Fruit fly (Drosophila melanogaster) whole organism, adult: ENCODE measurements around the gene Nup107.

Experiments
- CG11617 ChIP-seq: fragments of 200-800 bp; sonication (Bioruptor generic); optimal IDR thresholded peaks from 2 replicates; lab custom pipeline; 2017; ENCODE audit warnings: mild to moderate bottlenecking, missing biosample characterization, missing genetic modification reagents, missing genetic modification characterization
- CG12768 ChIP-seq: fragments of 200-800 bp; sonication (Bioruptor generic); optimal IDR thresholded peaks from 2 replicates; lab custom pipeline; 2017; ENCODE audit warnings: missing biosample characterization, missing genetic modification characterization, mild to moderate bottlenecking, moderate library complexity, missing genetic modification reagents
- CG14711 ChIP-seq: fragments of 200-800 bp; sonication (Bioruptor generic); optimal IDR thresholded peaks from 2 replicates; lab custom pipeline; 2018; ENCODE audit warnings: missing biosample characterization, mild to moderate bottlenecking, missing genetic modification characterization, moderate library complexity
- CG1620 ChIP-seq: fragments of 200-800 bp; sonication (Bioruptor generic); optimal IDR thresholded peaks from 2 replicates; lab custom pipeline; 2016; ENCODE audit warnings: missing biosample characterization, missing genetic modification characterization
- CG33017 ChIP-seq: fragments of 200-800 bp; sonication (Bioruptor generic); optimal IDR thresholded peaks from 2 replicates; lab custom pipeline; 2018; ENCODE audit warnings: missing biosample characterization, mild to moderate bottlenecking, missing genetic modification characterization, moderate library complexity
- CG5204 ChIP-seq: fragments of 200-800 bp; sonication (Bioruptor generic); optimal IDR thresholded peaks from 2 replicates; lab custom pipeline; 2016; ENCODE audit warnings: missing biosample characterization, missing genetic modification characterization
- CG7045 ChIP-seq: fragments of 200-800 bp; sonication (Bioruptor generic); optimal IDR thresholded peaks from 2 replicates; lab custom pipeline; 2017; ENCODE audit warnings: missing biosample characterization, mild to moderate bottlenecking, missing genetic modification characterization
- CG7101 ChIP-seq: fragments of 200-800 bp; sonication (Bioruptor generic); optimal IDR thresholded peaks from 2 replicates; lab custom pipeline; 2018; ENCODE audit warnings: missing biosample characterization, mild to moderate bottlenecking, missing genetic modification characterization, moderate library complexity
- Clk ChIP-seq: fragments of 200-800 bp; sonication (Bioruptor generic); optimal IDR thresholded peaks from 2 replicates; lab custom pipeline; 2017; ENCODE audit warnings: missing biosample characterization, missing genetic modification characterization
- Crg-1 ChIP-seq: fragments of 200-800 bp; sonication (Bioruptor generic); optimal IDR thresholded peaks from 2 replicates; lab custom pipeline; 2016; ENCODE audit warnings: missing biosample characterization, missing genetic modification characterization
- Hr96 ChIP-seq: fragments of 200-800 bp; sonication (Bioruptor generic); optimal IDR thresholded peaks from 2 replicates; lab custom pipeline; 2016; ENCODE audit warnings: missing biosample characterization, missing genetic modification characterization
- Mnt ChIP-seq: fragments of 200-800 bp; sonication (Bioruptor generic); optimal IDR thresholded peaks from 2 replicates; lab custom pipeline; 2016; ENCODE audit warnings: missing biosample characterization, mild to moderate bottlenecking, missing genetic modification characterization
- bab1 ChIP-seq: fragments of 200-800 bp; sonication (Bioruptor generic); optimal IDR thresholded peaks from 3 replicates; lab custom pipeline; 2019; ENCODE audit warnings: missing biosample characterization, mild to moderate bottlenecking, missing genetic modification characterization, moderate library complexity
- cic ChIP-seq: fragments of 200-800 bp; sonication (Bioruptor generic); optimal IDR thresholded peaks from 2 replicates; lab custom pipeline; 2017; ENCODE audit warnings: missing biosample characterization, mild to moderate bottlenecking, missing genetic modification characterization, moderate library complexity
- cnc ChIP-seq, 2 experiments: fragments of >200 bp; optimal IDR thresholded peaks; 2 replicates each; lab custom pipeline; 2017
- kay ChIP-seq: fragments of 200-800 bp; sonication (Bioruptor generic); peaks from one replicate; lab custom pipeline; 2016; ENCODE audit warnings: missing biosample characterization, missing genetic modification characterization, borderline replicate concordance
- ovo ChIP-seq: fragments of 200-800 bp; sonication (Bioruptor generic); optimal IDR thresholded peaks from 2 replicates; lab custom pipeline; 2016; ENCODE audit warnings: missing biosample characterization, missing genetic modification characterization
- pad ChIP-seq: fragments of 200-800 bp; sonication (Bioruptor generic); optimal IDR thresholded peaks from 3 replicates; lab custom pipeline; 2017; ENCODE audit warnings: missing biosample characterization, missing genetic modification characterization, mild to moderate bottlenecking, moderate library complexity, missing genetic modification reagents
- tj ChIP-seq: fragments of 200-800 bp; sonication (Bioruptor generic); optimal IDR thresholded peaks from 3 replicates; lab custom pipeline; 2017; ENCODE audit warnings: missing biosample characterization, mild to moderate bottlenecking, missing genetic modification characterization, moderate library complexity
- toe ChIP-seq: fragments of 200-800 bp; sonication (Bioruptor generic); optimal IDR thresholded peaks from 2 replicates; lab custom pipeline; 2016; ENCODE audit warnings: missing biosample characterization, missing genetic modification characterization

Gene Nup107

dm6 chr2L:10753618-10754017, 17.7 kb upstream of the Nup107 start:
- no peak for TF ChIP-seq CG7101 (tag; lab: Kevin White, UChicago)
- no peak for TF ChIP-seq Clk (GFP tag; lab: Kevin White, UChicago)

dm6 chr2L:10752668-10753067, 16.8 kb upstream of the Nup107 start:
- no peak for TF ChIP-seq CG5204 (GFP tag; lab: Kevin White, UChicago)
- TF ChIP-seq CG7045 (GFP tag; lab: Kevin White, UChicago): no peak
- peak; percentile 2 for TF ChIP-seq tj
- no peak for TF ChIP-seq CG33017 (tag; lab: Kevin White, UChicago)

- TF ChIP-seq cic (GFP tag; lab: Kevin White, UChicago) (peak; percentile 13), CG5204 (GFP tag; lab: Kevin White, UChicago) (peak; percentile 39), Crg-1 (GFP tag; lab: Kevin White, UChicago) (peak; percentile 11), Clk (GFP tag; lab: Kevin White, UChicago) (no peak), CG33017 (tag; lab: Kevin White, UChicago) (peak; percentile 47), kay (GFP tag; lab: Kevin White, UChicago) (peak; percentile 55), bab1 (no peak), cnc (optimal IDR thresholded peaks at IDR 0.05; lab: Kevin White, UChicago) (no peak), pad (GFP tag; lab: Kevin White, UChicago) (peak; percentile 41), toe (GFP tag; lab: Kevin White, UChicago) (peak; percentile 34), CG12768 (GFP tag; lab: Kevin White, UChicago) (peak; percentile 35), Hr96 (GFP tag; lab: Kevin White, UChicago) (peak; percentile 48), CG1620 (GFP tag; lab: Kevin White, UChicago) (peak; percentile 9), ovo (GFP tag; lab: Kevin White, UChicago) (peak; percentile 59), CG7045 (GFP tag; lab: Kevin White, UChicago) (peak; percentile 19), CG11617 (GFP tag; lab: Kevin White, UChicago) (no peak), CG14711 (tag; lab: Kevin White, UChicago) (no peak), Mnt (GFP tag; lab: Kevin White, UChicago) (peak; percentile 26), tj (peak; percentile 31), CG7101 (tag; lab: Kevin White, UChicago) (peak; percentile 67)
These were observed 16.2 kb upstream of the Nup107 start for dm6 chr2L:10751879-10752620.

dm6 chr2L:10750915-10751612, 15.2 kb upstream of the Nup107 start:
- TF ChIP-seq tj (peak; percentile 93), cic (GFP tag; lab: Kevin White, UChicago) (no peak)

- TF ChIP-seq CG14711 (tag; lab: Kevin White, UChicago): no peak
- TF ChIP-seq CG7101 (tag; lab: Kevin White, UChicago): no peak
- TF ChIP-seq Mnt (GFP tag; lab: Kevin White, UChicago): no peak
- TF ChIP-seq CG11617 (GFP tag; lab: Kevin White, UChicago): no peak
- peak; percentile 16 for TF ChIP-seq cic (GFP tag; lab: Kevin White, UChicago)
- TF ChIP-seq toe (GFP tag; lab: Kevin White, UChicago): no peak
- no peak for TF ChIP-seq CG5204 (GFP tag; lab: Kevin White, UChicago)
- TF ChIP-seq kay (GFP tag; lab: Kevin White, UChicago): peak; percentile 79
- TF ChIP-seq CG7045 (GFP tag; lab: Kevin White, UChicago): no peak
These were observed 14.0 kb upstream of the Nup107 start for dm6 chr2L:10749607-10750467.

- TF ChIP-seq pad (GFP tag; lab: Kevin White, UChicago) (no peak), Crg-1 (GFP tag; lab: Kevin White, UChicago) (no peak)
These were observed 12.3 kb upstream of the Nup107 start for dm6 chr2L:10748218-10748617.

dm6 chr2L:10743714-10744113, 7.8 kb upstream of the Nup107 start, which contains the start of gene CG6729:
Gene CG6729 (minus strand): TSS chr2L:10743935.
- TF ChIP-seq ovo (GFP tag; lab: Kevin White, UChicago) (no peak), bab1 (peak; percentile 36)
